Fruit fly (Drosophila melanogaster) whole organism, pupa: ENCODE measurements around the gene CG2310.
A peak's percentile ranks its signal among the peaks of the same experiment; 100 is the strongest.

Experiments used
- CG12605 ChIP-seq: fragments of 200-800 bp; sonication (Bioruptor generic); IDR thresholded peaks from 2 replicates; pipeline ENCODE4 v1.3.6; 2022; ENCODE audit warnings: missing biosample characterization, missing genetic modification characterization
- CG8301 ChIP-seq: fragments of 200-800 bp; sonication (Bioruptor generic); optimal IDR thresholded peaks from 2 replicates; lab custom pipeline; 2018; ENCODE audit warnings: missing biosample characterization, mild to moderate bottlenecking, missing genetic modification characterization
- Snoo ChIP-seq: fragments of 200-800 bp; sonication (Bioruptor generic); optimal IDR thresholded peaks from 3 replicates; lab custom pipeline; 2017; ENCODE audit warnings: missing biosample characterization, mild to moderate bottlenecking, missing genetic modification characterization, inconsistent platforms
- rn ChIP-seq: fragments of 200-800 bp; sonication (Bioruptor generic); IDR thresholded peaks from 2 replicates; pipeline ENCODE4 v1.3.6; 2022; ENCODE audit warnings: missing biosample characterization, missing genetic modification characterization

DNA sequence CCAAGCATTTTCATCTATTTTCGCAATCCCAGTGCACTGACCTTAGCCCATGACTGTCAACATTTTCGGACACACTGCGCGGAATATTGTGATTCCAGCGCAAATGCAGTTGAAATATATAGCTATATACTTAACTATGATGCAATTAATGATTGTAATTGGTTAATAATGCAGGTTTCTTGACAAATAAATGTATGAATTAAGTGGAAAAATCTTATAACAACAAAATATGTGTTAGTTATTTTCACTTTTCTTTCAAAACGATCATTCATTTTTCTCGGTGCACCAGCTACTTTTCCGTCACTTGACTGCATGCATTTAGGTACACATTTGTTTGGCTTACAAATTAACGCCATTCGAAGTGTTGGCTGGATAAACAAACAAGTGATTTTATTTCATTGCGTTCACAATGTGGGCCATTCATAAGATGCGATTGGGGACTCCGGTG lies 34.6 kb downstream of the CG2310 start:
- TF ChIP-seq Snoo (tag; lab: Kevin White, UChicago), result no peak
- TF ChIP-seq CG12605 (GFP tag; lab: Robert Waterston, UW), result no peak
- peak; percentile 72 for TF ChIP-seq CG8301 (tag; lab: Kevin White, UChicago)
- TF ChIP-seq rn (GFP tag; lab: Robert Waterston, UW), result 0 out of 2 replicates have a peak, but pooled peaks have one; percentile 36
